Fruit fly (Drosophila melanogaster): ENCODE data around the gene CG34140.

The CG34140 gene

DNA sequence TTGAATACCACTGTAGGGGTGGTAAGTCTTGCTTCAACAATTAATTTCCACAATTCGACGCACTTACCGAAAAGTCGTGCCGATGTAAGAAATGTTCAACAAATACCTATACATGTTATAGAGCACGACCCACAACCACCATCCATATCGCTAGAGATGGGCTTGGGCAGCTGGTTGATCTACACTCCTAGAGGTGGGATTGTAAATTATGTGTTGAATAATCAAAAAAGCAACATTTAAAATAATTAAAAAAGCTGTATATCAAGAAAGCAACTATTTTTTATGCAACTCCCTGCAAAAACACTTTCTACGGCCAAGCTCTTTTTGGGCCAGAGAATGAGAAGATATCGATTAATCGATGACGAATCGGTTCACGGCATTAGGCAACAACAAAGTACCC is at the start of gene CG34140, which contains the start of the genes Mkp and Mtch (continued):
- TF ChIP-seq vnd (GFP tag; IDR thresholded peaks at IDR 0.05; ENCODE audit: partially characterized antibody) (peak; percentile 94), mld (GFP tag; IDR thresholded peaks at IDR 0.05; ENCODE audit: partially characterized antibody) (peak; percentile 60; the same call in 1 of the 3 replicates), ham (GFP tag; IDR thresholded peaks at IDR 0.05) (no peak), CG4424 (GFP tag; optimal IDR thresholded peaks at IDR 0.05) (peak; percentile 87), sim (GFP tag; IDR thresholded peaks at IDR 0.05) (no peak), eve (GFP tag; optimal IDR thresholded peaks at IDR 0.05) (peak in 1 of 2 experiments; percentile 37), CG6272 (GFP tag; IDR thresholded peaks at IDR 0.05) (peak; percentile 83), CG2202 (tag; optimal IDR thresholded peaks at IDR 0.05) (peak; percentile 71), CG32767 (GFP tag; IDR thresholded peaks at IDR 0.05) (peak; percentile 89), mirr (GFP tag; optimal IDR thresholded peaks at IDR 0.05) (no peak), CG4707 (GFP tag; optimal IDR thresholded peaks at IDR 0.05) (no peak), HmgZ (tag; optimal IDR thresholded peaks at IDR 0.05) (peak; percentile 84), CG10543 (GFP tag; optimal IDR thresholded peaks at IDR 0.05) (peak; percentile 87), CG10366 (GFP tag; IDR thresholded peaks at IDR 0.05) (peak; percentile 84), dm (GFP tag; optimal IDR thresholded peaks at IDR 0.05) (peak; percentile 85), dmrt99B (tag; optimal IDR thresholded peaks at IDR 0.05) (no peak), disco-r (GFP tag; optimal IDR thresholded peaks at IDR 0.05) (peak; percentile 54), dmrt11E (tag; optimal IDR thresholded peaks at IDR 0.05) (peak; percentile 80), tgo (GFP tag; IDR thresholded peaks at IDR 0.05) (peak; percentile 70), CG9215 (GFP tag; IDR thresholded peaks at IDR 0.05) (peak; percentile 80), chm (GFP tag; IDR thresholded peaks at IDR 0.05) (peak; percentile 64), sug (tag; optimal IDR thresholded peaks at IDR 0.05) (no peak), CG18619 (GFP tag; optimal IDR thresholded peaks at IDR 0.05) (peak; percentile 70), phol (tag; optimal IDR thresholded peaks at IDR 0.05) (peak; percentile 89), sisA (GFP tag; IDR thresholded peaks at IDR 0.05) (peak; percentile 86), CG11085 (GFP tag; IDR thresholded peaks at IDR 0.05) (peak; percentile 65), ems (GFP tag; optimal IDR thresholded peaks at IDR 0.05) (peak; percentile 68), Opbp (GFP tag; IDR thresholded peaks at IDR 0.05; ENCODE audit: partially characterized antibody) (peak; percentile 82), CG4820 (GFP tag; optimal IDR thresholded peaks at IDR 0.05) (peak; percentile 82)

DNA sequence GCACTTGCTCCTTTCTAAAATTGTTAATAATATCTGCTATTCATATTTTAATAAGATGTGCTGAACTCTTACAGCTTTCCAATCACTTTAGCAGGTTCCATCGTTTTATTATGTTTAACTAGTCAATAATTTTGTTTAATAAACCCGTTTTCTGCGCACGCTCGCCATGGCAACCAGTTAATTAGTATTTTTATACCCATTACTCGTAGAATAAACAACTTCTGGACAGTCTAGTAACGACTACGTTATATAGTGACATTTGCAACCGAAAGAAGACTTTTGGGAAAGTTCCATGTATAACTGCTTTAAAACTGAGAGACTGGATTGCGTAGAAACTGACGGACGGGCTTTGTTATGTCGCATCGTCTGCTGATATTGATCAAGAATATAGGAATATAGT is 49.0 kb upstream of the CG34140 start, which contains the start of gene CG34453:
CG34453 (minus strand) TSS at position 101 of the 400 bp plus-strand sequence.
- TF ChIP-seq CG9727 (GFP tag; optimal IDR thresholded peaks at IDR 0.05) (no peak), ranshi (GFP tag; IDR thresholded peaks at IDR 0.05) (no peak), Awh (GFP tag; IDR thresholded peaks at IDR 0.05) (no peak), oc (tag; optimal IDR thresholded peaks at IDR 0.05) (no peak), BEAF-32 (GFP tag; optimal IDR thresholded peaks at IDR 0.05) (no peak), Chrac-16 (GFP tag; optimal IDR thresholded peaks at IDR 0.05) (no peak), eve (GFP tag; optimal IDR thresholded peaks at IDR 0.05) (peak in 1 of 2 experiments; percentile 33), Dfd (GFP tag; optimal IDR thresholded peaks at IDR 0.05) (no peak)

dm6 chr3L:232267-232666 is 48.0 kb upstream of the CG34140 start, which contains the start of gene CG34454:
Gene CG34454 (minus strand): TSS chr3L:232350.
- TF ChIP-seq gsb (GFP tag; IDR thresholded peaks at IDR 0.05) (no peak), CG18619 (GFP tag; optimal IDR thresholded peaks at IDR 0.05) (no peak)

DNA sequence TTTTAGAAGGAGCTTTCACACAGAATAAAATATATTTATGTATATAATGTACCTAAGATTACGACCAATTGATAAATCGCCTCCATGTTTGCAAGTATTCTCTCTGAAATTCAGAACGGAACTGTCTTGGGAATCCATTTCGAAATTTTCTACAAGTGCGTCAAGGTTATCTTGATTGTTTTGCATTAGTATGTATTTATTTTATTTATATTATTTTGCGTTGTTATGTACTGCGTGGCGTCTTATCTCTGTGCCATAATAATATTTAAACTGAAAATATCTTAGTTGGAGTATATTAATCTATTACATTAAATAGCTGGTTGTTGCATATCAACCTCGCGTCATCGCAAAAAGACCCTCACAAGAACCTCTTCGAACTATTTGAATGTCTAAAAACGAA is 47.3 kb upstream of the CG34140 start, which contains the start of gene CG42846:
CG42846 (minus strand) TSS at position 101 of the 400 bp plus-strand sequence.
- TF ChIP-seq lbe (GFP tag; optimal IDR thresholded peaks at IDR 0.05) (peak; percentile 18), CG34376 (GFP tag; optimal IDR thresholded peaks at IDR 0.05) (peak; percentile 12), Bdp1 (GFP tag; optimal IDR thresholded peaks at IDR 0.05) (no peak), vnd (GFP tag; IDR thresholded peaks at IDR 0.05; ENCODE audit: partially characterized antibody) (no peak), CG16813 (GFP tag; IDR thresholded peaks at IDR 0.05; ENCODE audit: partially characterized antibody) (no peak), Optix (GFP tag; IDR thresholded peaks at IDR 0.05) (no peak), Antp (GFP tag; optimal IDR thresholded peaks at IDR 0.05) (no peak)

Measured in whole organism, embryonic.